Fruit fly (Drosophila melanogaster) whole organism, wandering third instar larva: ENCODE measurements around the gene Prat.
A peak's percentile ranks its signal among the peaks of the same experiment; 100 is the strongest.

ENCODE experiments used
- CG32264 ChIP-seq: fragments of 200-800 bp; sonication (Bioruptor generic); optimal IDR thresholded peaks from 2 replicates; lab custom pipeline; 2016; ENCODE audit warnings: missing biosample characterization, missing genetic modification characterization
- CG9705 ChIP-seq: fragments of 200-800 bp; sonication (Bioruptor generic); optimal IDR thresholded peaks from 2 replicates; lab custom pipeline; 2018; ENCODE audit warnings: missing biosample characterization, mild to moderate bottlenecking, missing genetic modification characterization
- CrebA ChIP-seq: fragments of 200-800 bp; sonication (Bioruptor generic); optimal IDR thresholded peaks from 2 replicates; lab custom pipeline; 2016; ENCODE audit warnings: missing biosample characterization, mild to moderate bottlenecking, missing genetic modification characterization, borderline replicate concordance
- Dif ChIP-seq: fragments of 200-275, 200-300 bp; sonication (Bioruptor generic); optimal IDR thresholded peaks from 2 replicates; lab custom pipeline; 2018; ENCODE audit warnings: missing biosample characterization, missing genetic modification characterization; ENCODE audit not compliant: partially characterized antibody
- GATAd ChIP-seq: sonication (Bioruptor generic); optimal IDR thresholded peaks from 2 replicates; lab custom pipeline; 2016; ENCODE audit warnings: missing biosample characterization, missing genetic modification characterization
- Hnf4 ChIP-seq: fragments of 200-800 bp; sonication (Bioruptor generic); optimal IDR thresholded peaks from 2 replicates; lab custom pipeline; 2016; ENCODE audit warnings: missing biosample characterization, mild to moderate bottlenecking, missing genetic modification characterization
- Hr78 ChIP-seq: fragments of >200 bp; optimal IDR thresholded peaks from 2 replicates; lab custom pipeline; 2017; ENCODE audit warnings: missing biosample characterization, missing genetic modification characterization
- Hr83 ChIP-seq: fragments of 200-300 bp; sonication (Bioruptor generic); optimal IDR thresholded peaks from 2 replicates; lab custom pipeline; 2016; ENCODE audit warnings: missing biosample characterization, mild to moderate bottlenecking, missing genetic modification characterization, moderate library complexity; ENCODE audit not compliant: poor library complexity, severe bottlenecking
- Jra ChIP-seq: sonication (Bioruptor generic); optimal IDR thresholded peaks from 2 replicates; lab custom pipeline; 2016; ENCODE audit warnings: missing biosample characterization, missing genetic modification characterization
- Mio ChIP-seq: sonication (Bioruptor generic); optimal IDR thresholded peaks from 2 replicates; lab custom pipeline; 2016; ENCODE audit warnings: missing biosample characterization, missing genetic modification characterization
- Myc ChIP-seq: fragments of >200 bp; optimal IDR thresholded peaks from 2 replicates; lab custom pipeline; 2017
- OdsH ChIP-seq: fragments of 200-800 bp; sonication (Bioruptor generic); optimal IDR thresholded peaks from 2 replicates; lab custom pipeline; 2016; ENCODE audit warnings: missing biosample characterization, mild to moderate bottlenecking, missing genetic modification characterization
- Rel ChIP-seq, 2 experiments: fragments of 200-800 bp; sonication (Bioruptor generic) in 1 of 2; optimal IDR thresholded peaks; 2 replicates in 1 of 2; 3 replicates in 1 of 2; lab custom pipeline; 2016 to 2019; ENCODE audit warnings: mild to moderate bottlenecking in 2 of 2, missing biosample characterization in 2 of 2, missing genetic modification characterization in 2 of 2, moderate library complexity in 1 of 2
- Sp1 ChIP-seq: fragments of 200-800 bp; sonication (Bioruptor generic); optimal IDR thresholded peaks from 3 replicates; lab custom pipeline; 2019; ENCODE audit warnings: missing biosample characterization, mild to moderate bottlenecking, missing genetic modification characterization, moderate library complexity
- Vsx2 ChIP-seq: fragments of 200-300, 225-300 bp; sonication (Bioruptor generic); optimal IDR thresholded peaks from 2 replicates; lab custom pipeline; 2018; ENCODE audit warnings: missing biosample characterization, missing genetic modification characterization; ENCODE audit not compliant: partially characterized antibody
- br ChIP-seq: fragments of 200-800 bp; sonication (Bioruptor generic); optimal IDR thresholded peaks from 2 replicates; lab custom pipeline; 2016; ENCODE audit warnings: missing biosample characterization, missing genetic modification characterization
- brk ChIP-seq: fragments of 200-800 bp; sonication (Bioruptor generic); optimal IDR thresholded peaks from 2 replicates; lab custom pipeline; 2016; ENCODE audit warnings: missing biosample characterization, mild to moderate bottlenecking, missing genetic modification characterization
- dl ChIP-seq, 2 experiments: fragments of 175-275, 200-275 bp in 1 of 2; fragments of 200-275 bp in 1 of 2; sonication (Bioruptor generic); optimal IDR thresholded peaks; lab custom pipeline; 2018; ENCODE audit warnings: mild to moderate bottlenecking in 2 of 2, missing biosample characterization in 2 of 2, missing genetic modification characterization in 2 of 2, moderate library complexity in 2 of 2; ENCODE audit not compliant: partially characterized antibody in 2 of 2, insufficient read depth in 1 of 2
- dmrt93B ChIP-seq: fragments of 200-800 bp; sonication (Bioruptor generic); optimal IDR thresholded peaks from 2 replicates; lab custom pipeline; 2018; ENCODE audit warnings: missing biosample characterization, mild to moderate bottlenecking, missing genetic modification characterization
- dsf ChIP-seq: sonication (Bioruptor generic); optimal IDR thresholded peaks from 2 replicates; lab custom pipeline; 2016; ENCODE audit warnings: missing biosample characterization, missing genetic modification characterization, borderline replicate concordance
- foxo ChIP-seq, 2 experiments: fragments of 200-800 bp; sonication (Bioruptor generic); optimal IDR thresholded peaks; 2 replicates in 1 of 2; 3 replicates in 1 of 2; lab custom pipeline; 2016 to 2017; ENCODE audit warnings: missing biosample characterization in 2 of 2, missing genetic modification characterization in 2 of 2
- fru ChIP-seq: fragments of 200-800 bp; sonication (Bioruptor generic); optimal IDR thresholded peaks from 3 replicates; lab custom pipeline; 2016; ENCODE audit warnings: missing biosample characterization, mild to moderate bottlenecking, missing genetic modification characterization
- h ChIP-seq: fragments of 200-800 bp; sonication (Bioruptor generic); optimal IDR thresholded peaks from 3 replicates; lab custom pipeline; 2016; ENCODE audit warnings: missing biosample characterization, mild to moderate bottlenecking, missing genetic modification characterization
- jim ChIP-seq: fragments of 175-275, 200-325 bp; sonication (Bioruptor generic); optimal IDR thresholded peaks from 2 replicates; lab custom pipeline; 2016; ENCODE audit warnings: missing biosample characterization, mild to moderate bottlenecking, missing genetic modification characterization
- pan ChIP-seq: fragments of >200 bp; optimal IDR thresholded peaks from 2 replicates; lab custom pipeline; 2017
- psq ChIP-seq: fragments of 200-800 bp; sonication (Bioruptor generic); optimal IDR thresholded peaks from 3 replicates; lab custom pipeline; 2017; ENCODE audit warnings: missing biosample characterization, mild to moderate bottlenecking, missing genetic modification characterization, moderate library complexity
- rgr ChIP-seq: fragments of 200-800 bp; sonication (Bioruptor generic); optimal IDR thresholded peaks from 3 replicates; lab custom pipeline; 2016; ENCODE audit warnings: missing biosample characterization, mild to moderate bottlenecking, missing genetic modification characterization
- sage ChIP-seq: fragments of 200-800 bp; sonication (Bioruptor generic); optimal IDR thresholded peaks from 2 replicates; lab custom pipeline; 2016; ENCODE audit warnings: missing biosample characterization, mild to moderate bottlenecking, missing genetic modification characterization
- tai ChIP-seq: sonication (Bioruptor generic); optimal IDR thresholded peaks from 2 replicates; lab custom pipeline; 2016; ENCODE audit warnings: missing biosample characterization, missing genetic modification characterization
- usp ChIP-seq: fragments of >200 bp; optimal IDR thresholded peaks from 2 replicates; lab custom pipeline; 2017; ENCODE audit warnings: missing biosample characterization, missing genetic modification characterization
- woc ChIP-seq: sonication (Bioruptor generic); optimal IDR thresholded peaks from 2 replicates; lab custom pipeline; 2016; ENCODE audit warnings: missing biosample characterization, mild to moderate bottlenecking, missing genetic modification characterization

Gene Prat

dm6 chr3R:7911482-7911881, at the start of gene Prat:
Gene Prat (minus strand): TSS chr3R:7911779.
- TF ChIP-seq Jra (GFP tag; lab: Kevin White, UChicago) (no peak), Mio (GFP tag; lab: Kevin White, UChicago) (no peak), brk (GFP tag; lab: Kevin White, UChicago) (no peak), Myc (lab: Kevin White, UChicago) (peak; percentile 21), Hr78 (GFP tag; lab: Kevin White, UChicago) (no peak), woc (GFP tag; lab: Kevin White, UChicago) (no peak), GATAd (GFP tag; lab: Kevin White, UChicago) (no peak)

- TF ChIP-seq Rel (GFP tag; optimal IDR thresholded peaks at IDR 0.05; lab: Kevin White, UChicago), result no peak
- TF ChIP-seq Rel (tag; optimal IDR thresholded peaks at IDR 0.05; lab: Kevin White, UChicago), result no peak
These were observed 49.8 kb upstream of the Prat start for dm6 chr3R:7961348-7961747.

dm6 chr3R:7957008-7957407, 45.4 kb upstream of the Prat start:
- no peak for TF ChIP-seq CG9705
- TF ChIP-seq psq (GFP tag; lab: Kevin White, UChicago), result no peak
- no peak for TF ChIP-seq Vsx2 (GFP tag; lab: Kevin White, UChicago)
- no peak for TF ChIP-seq jim (GFP tag; lab: Kevin White, UChicago)
- no peak for TF ChIP-seq tai
- TF ChIP-seq Hr83 (GFP tag; lab: Kevin White, UChicago), result no peak
- TF ChIP-seq GATAd (GFP tag; lab: Kevin White, UChicago), result no peak
- TF ChIP-seq, all 38 proteins: peak for 0

dm6 chr3R:7954477-7954876, 42.9 kb upstream of the Prat start:
- TF ChIP-seq psq (GFP tag; lab: Kevin White, UChicago) (no peak), foxo (GFP tag; optimal IDR thresholded peaks at IDR 0.05; lab: Kevin White, UChicago) (no peak), CrebA (GFP tag; lab: Kevin White, UChicago) (no peak), Myc (lab: Kevin White, UChicago) (no peak), Vsx2 (GFP tag; lab: Kevin White, UChicago) (no peak), dl (GFP tag; optimal IDR thresholded peaks at IDR 0.05; lab: Kevin White, UChicago; ENCODE audit: insufficient read depth in 1 of 2, partially characterized antibody in 2 of 2) (no peak), dsf (no peak), pan (lab: Kevin White, UChicago) (no peak), usp (GFP tag; lab: Kevin White, UChicago) (no peak), CG32264 (GFP tag; lab: Kevin White, UChicago) (no peak), jim (GFP tag; lab: Kevin White, UChicago) (no peak), fru (no peak), GATAd (GFP tag; lab: Kevin White, UChicago) (no peak), dmrt93B (GFP tag; lab: Kevin White, UChicago) (no peak), Hnf4 (GFP tag; lab: Kevin White, UChicago) (no peak), Hr83 (GFP tag; lab: Kevin White, UChicago) (no peak), br (GFP tag; lab: Kevin White, UChicago) (no peak)

dm6 chr3R:7953041-7953788, 41.6 kb upstream of the Prat start:
- TF ChIP-seq CrebA (GFP tag; lab: Kevin White, UChicago) (no peak), h (no peak), jim (GFP tag; lab: Kevin White, UChicago) (no peak), brk (GFP tag; lab: Kevin White, UChicago) (no peak), CG32264 (GFP tag; lab: Kevin White, UChicago) (no peak), OdsH (GFP tag; lab: Kevin White, UChicago) (no peak), dl (GFP tag; optimal IDR thresholded peaks at IDR 0.05; lab: Kevin White, UChicago; ENCODE audit: insufficient read depth in 1 of 2, partially characterized antibody in 2 of 2) (no peak), usp (GFP tag; lab: Kevin White, UChicago) (no peak), rgr (no peak), Dif (GFP tag; lab: Kevin White, UChicago) (no peak), sage (no peak), GATAd (GFP tag; lab: Kevin White, UChicago) (no peak), Hr78 (GFP tag; lab: Kevin White, UChicago) (no peak), dsf (no peak), br (GFP tag; lab: Kevin White, UChicago) (no peak), CG9705 (no peak), Sp1 (no peak), fru (no peak)
